Fruit fly (Drosophila melanogaster) whole organism, prepupa: ENCODE results near the gene CG12009.

ENCODE experiments used
- Blimp-1 ChIP-seq: fragments of 200-800 bp; sonication (Bioruptor generic); optimal IDR thresholded peaks from 3 replicates; lab custom pipeline; 2017; ENCODE audit warnings: missing biosample characterization, missing genetic modification characterization, mild to moderate bottlenecking, moderate library complexity, missing genetic modification reagents
- CG10669 ChIP-seq: fragments of 200-800 bp; sonication (Bioruptor generic); optimal IDR thresholded peaks from 3 replicates; lab custom pipeline; 2018; ENCODE audit warnings: missing biosample characterization, mild to moderate bottlenecking, missing genetic modification characterization, moderate library complexity
- CG11294 ChIP-seq: fragments of 200-800 bp; sonication (Bioruptor generic); IDR thresholded peaks from 2 replicates; pipeline ENCODE4 v1.3.6; 2022; ENCODE audit warnings: missing biosample characterization, missing genetic modification characterization
- CG11762 ChIP-seq: fragments of 200-800 bp; sonication (Bioruptor generic); optimal IDR thresholded peaks from 3 replicates; lab custom pipeline; 2016; ENCODE audit warnings: missing biosample characterization, missing genetic modification characterization; ENCODE audit not compliant: insufficient read depth
- CG11902 ChIP-seq: fragments of 200-800 bp; sonication (Bioruptor generic); optimal IDR thresholded peaks from 3 replicates; lab custom pipeline; 2016; ENCODE audit warnings: missing biosample characterization, missing genetic modification characterization
- CG15336 ChIP-seq: fragments of 200-800 bp; sonication (Bioruptor generic); IDR thresholded peaks from 2 replicates; pipeline ENCODE4 v1.3.6; 2022; ENCODE audit warnings: missing biosample characterization, missing genetic modification characterization
- CG1621 ChIP-seq: fragments of 200-800 bp; sonication (Bioruptor generic); optimal IDR thresholded peaks from 3 replicates; lab custom pipeline; 2018; ENCODE audit warnings: missing biosample characterization, mild to moderate bottlenecking, missing genetic modification characterization
- CG16779 ChIP-seq: fragments of 200-800 bp; sonication (Bioruptor generic); optimal IDR thresholded peaks from 3 replicates; lab custom pipeline; 2017; ENCODE audit warnings: missing biosample characterization, mild to moderate bottlenecking, missing genetic modification characterization
- CG31627 ChIP-seq: fragments of 200-800 bp; sonication (Bioruptor generic); optimal IDR thresholded peaks from 3 replicates; lab custom pipeline; 2016; ENCODE audit warnings: missing biosample characterization, missing genetic modification characterization
- CG32006 ChIP-seq: fragments of 200-800 bp; sonication (Bioruptor generic); optimal IDR thresholded peaks from 3 replicates; lab custom pipeline; 2017; ENCODE audit warnings: missing biosample characterization, mild to moderate bottlenecking, missing genetic modification characterization
- CG34406 ChIP-seq: fragments of 200-800 bp; sonication (Bioruptor generic); optimal IDR thresholded peaks from 3 replicates; lab custom pipeline; 2016; ENCODE audit warnings: missing biosample characterization, missing genetic modification characterization
- CG3919 ChIP-seq: fragments of 200-800 bp; sonication (Bioruptor generic); optimal IDR thresholded peaks from 3 replicates; lab custom pipeline; 2016; ENCODE audit warnings: missing biosample characterization, missing genetic modification characterization
- CG4318 ChIP-seq: fragments of 200-800 bp; sonication (Bioruptor generic); optimal IDR thresholded peaks from 3 replicates; lab custom pipeline; 2017; ENCODE audit warnings: missing biosample characterization, mild to moderate bottlenecking, missing genetic modification characterization
- CG6163 ChIP-seq: fragments of 200-800 bp; sonication (Bioruptor generic); IDR thresholded peaks from 3 replicates; pipeline ENCODE4 v1.3.6; 2022; ENCODE audit warnings: missing biosample characterization, missing genetic modification characterization
- CG6792 ChIP-seq: fragments of 200-800 bp; sonication (Bioruptor generic); optimal IDR thresholded peaks from 3 replicates; lab custom pipeline; 2016; ENCODE audit warnings: missing biosample characterization, missing genetic modification characterization
- CG6854 ChIP-seq: fragments of 200-800 bp; sonication (Bioruptor generic); optimal IDR thresholded peaks from 2 replicates; lab custom pipeline; 2017; ENCODE audit warnings: missing biosample characterization, mild to moderate bottlenecking, missing genetic modification characterization
- CG7368 ChIP-seq: fragments of 200-800 bp; sonication (Bioruptor generic); optimal IDR thresholded peaks from 3 replicates; lab custom pipeline; 2016; ENCODE audit warnings: missing biosample characterization, missing genetic modification characterization
- CG8319 ChIP-seq: fragments of 200-800 bp; sonication (Bioruptor generic); optimal IDR thresholded peaks from 3 replicates; lab custom pipeline; 2016; ENCODE audit warnings: missing biosample characterization, missing genetic modification characterization
- Eip75B ChIP-seq: fragments of 200-800 bp; sonication (Bioruptor generic); optimal IDR thresholded peaks from 3 replicates; lab custom pipeline; 2016; ENCODE audit warnings: missing biosample characterization, missing genetic modification characterization
- Eip78C ChIP-seq: fragments of 200-800 bp; sonication (Bioruptor generic); peaks from one replicate; lab custom pipeline; 2016; ENCODE audit warnings: missing biosample characterization, missing genetic modification characterization
- Eip93F ChIP-seq: fragments of 200-800 bp; sonication (Bioruptor generic); optimal IDR thresholded peaks from 2 replicates; lab custom pipeline; 2016; ENCODE audit warnings: missing biosample characterization, mild to moderate bottlenecking, missing genetic modification characterization
- Ets21C ChIP-seq: fragments of 200-800 bp; sonication (Bioruptor generic); optimal IDR thresholded peaks from 3 replicates; lab custom pipeline; 2016; ENCODE audit warnings: missing biosample characterization, missing genetic modification characterization
- Ets96B ChIP-seq: fragments of 200-800 bp; optimal IDR thresholded peaks from 2 replicates; lab custom pipeline; 2019; ENCODE audit warnings: missing biosample characterization, mild to moderate bottlenecking, missing genetic modification characterization, moderate library complexity
- Gug ChIP-seq: fragments of 200-800 bp; sonication (Bioruptor generic); IDR thresholded peaks from 2 replicates; pipeline ENCODE4 v1.3.6; 2022; ENCODE audit warnings: missing biosample characterization, missing genetic modification characterization
- Hr38 ChIP-seq: sonication (Bioruptor generic); optimal IDR thresholded peaks from 2 replicates; lab custom pipeline; 2016; ENCODE audit warnings: missing biosample characterization, missing genetic modification characterization
- Hr39 ChIP-seq: fragments of 200-800 bp; sonication (Bioruptor generic); optimal IDR thresholded peaks from 2 replicates; lab custom pipeline; 2016; ENCODE audit warnings: missing biosample characterization, missing genetic modification characterization
- Hr4 ChIP-seq: fragments of 200-800 bp; sonication (Bioruptor generic); optimal IDR thresholded peaks from 3 replicates; lab custom pipeline; 2016; ENCODE audit warnings: missing biosample characterization, missing genetic modification characterization
- Met ChIP-seq: fragments of 200-800 bp; sonication (Bioruptor generic); optimal IDR thresholded peaks from 3 replicates; lab custom pipeline; 2016; ENCODE audit warnings: missing biosample characterization, missing genetic modification characterization
- OdsH ChIP-seq: fragments of 200-800 bp; sonication (Bioruptor generic); optimal IDR thresholded peaks from 3 replicates; lab custom pipeline; 2016; ENCODE audit warnings: missing biosample characterization, missing genetic modification characterization
- Smox ChIP-seq: fragments of 200-800 bp; sonication (Bioruptor generic); optimal IDR thresholded peaks from 3 replicates; lab custom pipeline; 2016; ENCODE audit warnings: missing biosample characterization, missing genetic modification characterization
- Sox102F ChIP-seq: fragments of 200-800 bp; sonication (Bioruptor generic); optimal IDR thresholded peaks from 2 replicates; lab custom pipeline; 2016; ENCODE audit warnings: missing biosample characterization, mild to moderate bottlenecking, missing genetic modification characterization
- Sox15 ChIP-seq: fragments of 200-800 bp; sonication (Bioruptor generic); optimal IDR thresholded peaks from 3 replicates; lab custom pipeline; 2016; ENCODE audit warnings: missing biosample characterization, missing genetic modification characterization
- acj6 ChIP-seq: fragments of 200-800 bp; sonication (Bioruptor generic); optimal IDR thresholded peaks from 3 replicates; lab custom pipeline; 2016; ENCODE audit warnings: missing biosample characterization, missing genetic modification characterization
- dac ChIP-seq: fragments of 200-800 bp; sonication (Bioruptor generic); optimal IDR thresholded peaks from 2 replicates; lab custom pipeline; 2017; ENCODE audit warnings: missing biosample characterization, mild to moderate bottlenecking, missing genetic modification characterization
- eg ChIP-seq: fragments of 200-800 bp; sonication (Bioruptor generic); IDR thresholded peaks from 3 replicates; pipeline ENCODE4 v1.3.6; 2022; ENCODE audit warnings: missing biosample characterization, missing genetic modification characterization
- fd59A ChIP-seq: fragments of 200-800 bp; sonication (Bioruptor generic); optimal IDR thresholded peaks from 2 replicates; lab custom pipeline; 2017; ENCODE audit warnings: missing biosample characterization, mild to moderate bottlenecking, missing genetic modification characterization, missing genetic modification reagents
- fkh ChIP-seq: fragments of 200-800 bp; sonication (Bioruptor generic); optimal IDR thresholded peaks from 3 replicates; lab custom pipeline; 2017; ENCODE audit warnings: missing biosample characterization, mild to moderate bottlenecking, missing genetic modification characterization, moderate library complexity
- lz ChIP-seq: fragments of 200-800 bp; sonication (Bioruptor generic); optimal IDR thresholded peaks from 3 replicates; lab custom pipeline; 2016; ENCODE audit warnings: missing biosample characterization, missing genetic modification characterization
- net ChIP-seq: fragments of 200-800 bp; sonication (Bioruptor generic); optimal IDR thresholded peaks from 3 replicates; lab custom pipeline; 2016; ENCODE audit warnings: missing biosample characterization, missing genetic modification characterization
- pdm3 ChIP-seq: fragments of 200-800 bp; sonication (Bioruptor generic); optimal IDR thresholded peaks from 3 replicates; lab custom pipeline; 2016; ENCODE audit warnings: missing biosample characterization, missing genetic modification characterization
- salr ChIP-seq, 2 experiments: fragments of 200-800 bp; sonication (Bioruptor generic); optimal IDR thresholded peaks; 3 replicates each; lab custom pipeline; 2016 to 2018; ENCODE audit warnings: missing biosample characterization in 2 of 2, missing genetic modification characterization in 2 of 2, mild to moderate bottlenecking in 1 of 2
- spab ChIP-seq: fragments of 200-800 bp; sonication (Bioruptor generic); optimal IDR thresholded peaks from 2 replicates; lab custom pipeline; 2017; ENCODE audit warnings: missing biosample characterization, mild to moderate bottlenecking, missing genetic modification characterization, missing genetic modification reagents
- ss ChIP-seq, 2 experiments: fragments of 200-800 bp; sonication (Bioruptor generic); optimal IDR thresholded peaks; 2 replicates in 1 of 2; 3 replicates in 1 of 2; lab custom pipeline; 2017 to 2018; ENCODE audit warnings: mild to moderate bottlenecking in 2 of 2, missing biosample characterization in 2 of 2, missing genetic modification characterization in 2 of 2, moderate library complexity in 1 of 2
- svp ChIP-seq: fragments of 200-800 bp; sonication (Bioruptor generic); peaks from one replicate; lab custom pipeline; 2016; ENCODE audit warnings: missing biosample characterization, missing genetic modification characterization
- topi ChIP-seq: fragments of 200-800 bp; sonication (Bioruptor generic); optimal IDR thresholded peaks from 3 replicates; lab custom pipeline; 2016; ENCODE audit warnings: missing biosample characterization, missing genetic modification characterization
- vri ChIP-seq: fragments of 200-800 bp; sonication (Bioruptor generic); optimal IDR thresholded peaks from 3 replicates; lab custom pipeline; 2016; ENCODE audit warnings: missing biosample characterization, mild to moderate bottlenecking, missing genetic modification characterization

The CG12009 gene

dm6 chr3L:3301171-3301738, 10.0 kb downstream of the CG12009 start (continued):
- TF ChIP-seq Hr38 (GFP tag; lab: Kevin White, UChicago) = no peak
- TF ChIP-seq Ets96B (tag; lab: Kevin White, UChicago) = peak; percentile 4
- TF ChIP-seq Hr4 = peak; percentile 80
- TF ChIP-seq Eip78C (GFP tag; lab: Kevin White, UChicago) = peak; percentile 61
- TF ChIP-seq CG8319 (GFP tag; lab: Kevin White, UChicago) = no peak
- no peak for TF ChIP-seq Sox102F (GFP tag; lab: Kevin White, UChicago)
- peak; percentile 20 for TF ChIP-seq acj6 (GFP tag; lab: Kevin White, UChicago)
- TF ChIP-seq eg = peak; percentile 79; the same call in 2 of the 3 replicates
- TF ChIP-seq topi (GFP tag; lab: Kevin White, UChicago) = peak; percentile 27
- no peak for TF ChIP-seq CG34406 (GFP tag; lab: Kevin White, UChicago)
- TF ChIP-seq CG11762 = no peak
- TF ChIP-seq svp (GFP tag; lab: Kevin White, UChicago) = peak; percentile 62
- TF ChIP-seq vri (GFP tag; lab: Kevin White, UChicago) = peak; percentile 66
- peak; percentile 59 for TF ChIP-seq Gug
- peak; percentile 24 for TF ChIP-seq CG6792 (GFP tag; lab: Kevin White, UChicago)
- peak; percentile 74 for TF ChIP-seq CG32006 (GFP tag; lab: Kevin White, UChicago)
- no peak for TF ChIP-seq Eip93F (GFP tag; lab: Kevin White, UChicago)
- TF ChIP-seq spab (GFP tag; lab: Kevin White, UChicago) = no peak
- peak; percentile 39 for TF ChIP-seq net (GFP tag; lab: Kevin White, UChicago)

- TF ChIP-seq net (GFP tag; lab: Kevin White, UChicago) = peak; percentile 92
- TF ChIP-seq svp (GFP tag; lab: Kevin White, UChicago) = peak; percentile 96
- peak; percentile 95 for TF ChIP-seq Gug
- TF ChIP-seq CG6792 (GFP tag; lab: Kevin White, UChicago) = peak; percentile 92
- TF ChIP-seq fkh = peak; percentile 31
- peak; percentile 94 for TF ChIP-seq CG11294
- TF ChIP-seq Eip93F (GFP tag; lab: Kevin White, UChicago) = peak; percentile 94
- peak; percentile 93 for TF ChIP-seq CG10669 (GFP tag; lab: Kevin White, UChicago)
- peak; percentile 99 for TF ChIP-seq CG6163 (GFP tag; lab: Robert Waterston, UW)
- TF ChIP-seq topi (GFP tag; lab: Kevin White, UChicago) = peak; percentile 97
- peak; percentile 80 for TF ChIP-seq fd59A (GFP tag; lab: Kevin White, UChicago)
- TF ChIP-seq Sox15 (GFP tag; lab: Kevin White, UChicago) = peak; percentile 88
- TF ChIP-seq CG8319 (GFP tag; lab: Kevin White, UChicago) = peak; percentile 91
- TF ChIP-seq lz (GFP tag; lab: Kevin White, UChicago) = peak; percentile 93
- TF ChIP-seq CG15336 (GFP tag; lab: Robert Waterston, UW) = peak; percentile 97
- peak; percentile 89 for TF ChIP-seq CG31627 (GFP tag; lab: Kevin White, UChicago)
- TF ChIP-seq Met (GFP tag; lab: Kevin White, UChicago) = peak; percentile 92
- peak; percentile 93 for TF ChIP-seq CG11902 (GFP tag; lab: Kevin White, UChicago)
- TF ChIP-seq Blimp-1 (GFP tag; lab: Kevin White, UChicago) = peak; percentile 89
- no peak for TF ChIP-seq Hr38 (GFP tag; lab: Kevin White, UChicago)
- peak; percentile 93 for TF ChIP-seq CG32006 (GFP tag; lab: Kevin White, UChicago)
- TF ChIP-seq OdsH (GFP tag; lab: Kevin White, UChicago) = peak; percentile 97
- peak; percentile 92 for TF ChIP-seq vri (GFP tag; lab: Kevin White, UChicago)
- peak; percentile 91 for TF ChIP-seq pdm3
- TF ChIP-seq Ets96B (tag; lab: Kevin White, UChicago) = peak; percentile 94
- peak; percentile 95 for TF ChIP-seq acj6 (GFP tag; lab: Kevin White, UChicago)
- peak; percentile 79 to 80 for TF ChIP-seq salr (GFP tag; optimal IDR thresholded peaks at IDR 0.05; lab: Kevin White, UChicago)
- peak; percentile 98 for TF ChIP-seq Eip78C (GFP tag; lab: Kevin White, UChicago)
- TF ChIP-seq Ets21C (GFP tag; lab: Kevin White, UChicago) = peak; percentile 83
- TF ChIP-seq CG7368 (GFP tag; lab: Kevin White, UChicago) = peak; percentile 91
- TF ChIP-seq ss (GFP tag; optimal IDR thresholded peaks at IDR 0.05; lab: Kevin White, UChicago) = peak; percentile 79 to 89
- peak; percentile 88 for TF ChIP-seq Eip75B
- TF ChIP-seq CG16779 (tag; lab: Kevin White, UChicago) = peak; percentile 78
- peak; percentile 89 for TF ChIP-seq CG4318 (GFP tag; lab: Kevin White, UChicago)
- TF ChIP-seq CG3919 (GFP tag; lab: Kevin White, UChicago) = peak; percentile 97
- TF ChIP-seq Hr39 (GFP tag; lab: Kevin White, UChicago) = peak; percentile 84
- peak; percentile 95 for TF ChIP-seq Smox
- TF ChIP-seq CG1621 (tag; lab: Kevin White, UChicago) = peak; percentile 67
- TF ChIP-seq CG6854 (GFP tag; lab: Kevin White, UChicago) = peak; percentile 92
- peak; percentile 97 for TF ChIP-seq eg
- TF ChIP-seq dac (GFP tag; lab: Kevin White, UChicago) = peak; percentile 83
- peak; percentile 80 for TF ChIP-seq spab (GFP tag; lab: Kevin White, UChicago)
- TF ChIP-seq Hr4 = peak; percentile 88
- peak; percentile 97 for TF ChIP-seq CG34406 (GFP tag; lab: Kevin White, UChicago)
Measured at dm6 chr3L:3303087-3303526, 11.8 kb downstream of the CG12009 start, which contains the start of gene CG14968. TSS of gene CG14968 (minus strand) at chr3L:3303112.
